Fruit fly (Drosophila melanogaster) whole organism, embryonic: Measurements from ENCODE around the gene CG13376.
A peak's percentile ranks its signal among the peaks of the same experiment; 100 is the strongest.

Source experiments
- Antp ChIP-seq: fragments of 200-800 bp; sonication (Bioruptor generic); optimal IDR thresholded peaks from 3 replicates; lab custom pipeline; 2016; ENCODE audit warnings: missing biosample characterization, missing genetic modification characterization
- Atf3 ChIP-seq: fragments of 200-800 bp; sonication (Bioruptor generic); optimal IDR thresholded peaks from 3 replicates; lab custom pipeline; 2016; ENCODE audit warnings: missing biosample characterization, missing genetic modification characterization
- CG11504 ChIP-seq: fragments of 200-800 bp; sonication (Bioruptor generic); optimal IDR thresholded peaks from 3 replicates; lab custom pipeline; 2019; ENCODE audit warnings: missing biosample characterization, mild to moderate bottlenecking, missing genetic modification characterization, moderate library complexity
- CG11696 ChIP-seq: fragments of 200-800 bp; sonication (Bioruptor generic); IDR thresholded peaks from 2 replicates; pipeline ENCODE4 v1.3.6; 2022; ENCODE audit warnings: missing biosample characterization, missing genetic modification characterization
- CG12219 ChIP-seq: fragments of 200-800 bp; sonication (Bioruptor generic); optimal IDR thresholded peaks from 3 replicates; lab custom pipeline; 2018; ENCODE audit warnings: missing biosample characterization, mild to moderate bottlenecking, missing genetic modification characterization
- CG12299 ChIP-seq: fragments of 200-800 bp; sonication (Bioruptor generic); optimal IDR thresholded peaks from 2 replicates; lab custom pipeline; 2018; ENCODE audit warnings: missing biosample characterization, mild to moderate bottlenecking, missing genetic modification characterization
- CG12391 ChIP-seq: fragments of 200-800 bp; sonication (Bioruptor generic); optimal IDR thresholded peaks from 3 replicates; lab custom pipeline; 2018; ENCODE audit warnings: missing biosample characterization, mild to moderate bottlenecking, missing genetic modification characterization, moderate library complexity
- CG12769 ChIP-seq: fragments of 200-800 bp; sonication (Bioruptor generic); optimal IDR thresholded peaks from 2 replicates; lab custom pipeline; 2019; ENCODE audit warnings: missing biosample characterization, mild to moderate bottlenecking, missing genetic modification characterization, moderate library complexity
- CG13123 ChIP-seq: fragments of 200-800 bp; sonication (Bioruptor generic); optimal IDR thresholded peaks from 2 replicates; lab custom pipeline; 2016; ENCODE audit warnings: missing biosample characterization, missing genetic modification characterization
- CG13624 ChIP-seq: fragments of 200-800 bp; sonication (Bioruptor generic); optimal IDR thresholded peaks from 2 replicates; lab custom pipeline; 2016; ENCODE audit warnings: missing biosample characterization, missing genetic modification characterization
- CG14710 ChIP-seq: fragments of 200-800 bp; sonication (Bioruptor generic); optimal IDR thresholded peaks from 3 replicates; lab custom pipeline; 2019; ENCODE audit warnings: missing biosample characterization, mild to moderate bottlenecking, missing genetic modification characterization, moderate library complexity
- CG14860 ChIP-seq: fragments of 200-800 bp; sonication (Bioruptor generic); IDR thresholded peaks from 3 replicates; pipeline ENCODE4 v1.3.6; 2022; ENCODE audit warnings: missing biosample characterization, missing genetic modification characterization; ENCODE audit not compliant: partially characterized antibody
- CG17912 ChIP-seq: fragments of 200-800 bp; sonication (Bioruptor generic); optimal IDR thresholded peaks from 2 replicates; lab custom pipeline; 2018; ENCODE audit warnings: missing biosample characterization, mild to moderate bottlenecking, missing genetic modification characterization
- CG2116 ChIP-seq: fragments of 200-800 bp; sonication (Bioruptor generic); optimal IDR thresholded peaks from 3 replicates; lab custom pipeline; 2018; ENCODE audit warnings: missing biosample characterization, mild to moderate bottlenecking, missing genetic modification characterization
- CG2712 ChIP-seq: fragments of 200-800 bp; optimal IDR thresholded peaks from 3 replicates; lab custom pipeline; 2019; ENCODE audit warnings: missing biosample characterization, mild to moderate bottlenecking, missing genetic modification characterization, moderate library complexity
- CG30020 ChIP-seq: fragments of 200-800 bp; optimal IDR thresholded peaks from 2 replicates; lab custom pipeline; 2019; ENCODE audit warnings: missing biosample characterization, mild to moderate bottlenecking, missing genetic modification characterization, moderate library complexity
- CG3281 ChIP-seq: fragments of 200-800 bp; sonication (Bioruptor generic); optimal IDR thresholded peaks from 3 replicates; lab custom pipeline; 2017; ENCODE audit warnings: missing biosample characterization, mild to moderate bottlenecking, missing genetic modification characterization
- CG34224 ChIP-seq: fragments of 200-800 bp; sonication (Bioruptor generic); IDR thresholded peaks from 3 replicates; pipeline ENCODE4 v1.3.6; 2022; ENCODE audit warnings: missing biosample characterization, missing genetic modification characterization; ENCODE audit not compliant: partially characterized antibody
- CG4360 ChIP-seq: fragments of 200-800 bp; sonication (Bioruptor generic); IDR thresholded peaks from 2 replicates; pipeline ENCODE4 v1.3.6; 2022; ENCODE audit warnings: missing biosample characterization, missing genetic modification characterization
- CG6854 ChIP-seq: fragments of 200-800 bp; sonication (Bioruptor generic); optimal IDR thresholded peaks from 3 replicates; lab custom pipeline; 2017; ENCODE audit warnings: missing biosample characterization, mild to moderate bottlenecking, missing genetic modification characterization
- CG8281 ChIP-seq: fragments of 200-800 bp; sonication (Bioruptor generic); optimal IDR thresholded peaks from 2 replicates; lab custom pipeline; 2018; ENCODE audit warnings: missing biosample characterization, mild to moderate bottlenecking, missing genetic modification characterization, moderate library complexity
- CG8359 ChIP-seq: fragments of 200-800 bp; sonication (Bioruptor generic); optimal IDR thresholded peaks from 2 replicates; lab custom pipeline; 2017; ENCODE audit warnings: missing biosample characterization, mild to moderate bottlenecking, missing genetic modification characterization, borderline replicate concordance
- CG9797 ChIP-seq: fragments of 200-800 bp; sonication (Bioruptor generic); optimal IDR thresholded peaks from 3 replicates; lab custom pipeline; 2018; ENCODE audit warnings: missing biosample characterization, mild to moderate bottlenecking, missing genetic modification characterization
- CrebB ChIP-seq: fragments of 200-800 bp; sonication (Bioruptor generic); optimal IDR thresholded peaks from 3 replicates; lab custom pipeline; 2018; ENCODE audit warnings: missing biosample characterization, mild to moderate bottlenecking, missing genetic modification characterization
- D19A ChIP-seq: fragments of 200-800 bp; optimal IDR thresholded peaks from 3 replicates; lab custom pipeline; 2019; ENCODE audit warnings: missing biosample characterization, mild to moderate bottlenecking, missing genetic modification characterization, moderate library complexity
- Ets97D ChIP-seq: fragments of 200-800 bp; sonication (Bioruptor generic); optimal IDR thresholded peaks from 3 replicates; lab custom pipeline; 2016; ENCODE audit warnings: missing biosample characterization, missing genetic modification characterization
- GATAe ChIP-seq: fragments of 200-800 bp; sonication (Bioruptor generic); conservative IDR thresholded peaks from 2 replicates; pipeline ENCODE4 v1.3.6; 2022; ENCODE audit warnings: missing biosample characterization, missing genetic modification characterization
- MESR4 ChIP-seq: fragments of 200-800 bp; sonication (Bioruptor generic); optimal IDR thresholded peaks from 2 replicates; lab custom pipeline; 2018; ENCODE audit warnings: missing biosample characterization, mild to moderate bottlenecking, missing genetic modification characterization, moderate library complexity
- NC2β ChIP-seq: fragments of 200-800 bp; sonication (Bioruptor generic); optimal IDR thresholded peaks from 2 replicates; lab custom pipeline; 2016; ENCODE audit warnings: missing biosample characterization, missing genetic modification characterization
- Neu2 ChIP-seq: fragments of 200-800 bp; sonication (Bioruptor generic); optimal IDR thresholded peaks from 3 replicates; lab custom pipeline; 2016; ENCODE audit warnings: missing biosample characterization, missing genetic modification characterization, borderline replicate concordance
- Oli ChIP-seq: fragments of 200-800 bp; sonication (Bioruptor generic); optimal IDR thresholded peaks from 2 replicates; lab custom pipeline; 2018; ENCODE audit warnings: missing biosample characterization, mild to moderate bottlenecking, missing genetic modification characterization, moderate library complexity
- Optix ChIP-seq: fragments of 200-800 bp; sonication (Bioruptor generic); IDR thresholded peaks from 3 replicates; pipeline ENCODE4 v1.3.6; 2022; ENCODE audit warnings: missing biosample characterization, missing genetic modification characterization
- bbx ChIP-seq: fragments of 200-800 bp; sonication (Bioruptor generic); IDR thresholded peaks from 2 replicates; pipeline ENCODE4 v1.3.6; 2022; ENCODE audit warnings: missing biosample characterization, missing genetic modification characterization; ENCODE audit not compliant: partially characterized antibody
- caup ChIP-seq: fragments of 200-800 bp; sonication (Bioruptor generic); optimal IDR thresholded peaks from 3 replicates; lab custom pipeline; 2017; ENCODE audit warnings: missing biosample characterization, mild to moderate bottlenecking, missing genetic modification characterization, moderate library complexity; ENCODE audit not compliant: severe bottlenecking
- ewg ChIP-seq: fragments of 200-800 bp; sonication (Bioruptor generic); optimal IDR thresholded peaks from 3 replicates; lab custom pipeline; 2017; ENCODE audit warnings: mild to moderate bottlenecking, missing biosample characterization, missing genetic modification reagents, missing genetic modification characterization
- exex ChIP-seq: fragments of 200-800 bp; sonication (Bioruptor generic); optimal IDR thresholded peaks from 4 replicates; lab custom pipeline; 2018; ENCODE audit warnings: missing biosample characterization, mild to moderate bottlenecking, missing genetic modification characterization, moderate library complexity
- gro ChIP-seq: fragments of 200-800 bp; sonication (Bioruptor generic); optimal IDR thresholded peaks from 2 replicates; lab custom pipeline; 2016; ENCODE audit warnings: missing biosample characterization, missing genetic modification characterization
- nmo ChIP-seq: fragments of 200-800 bp; sonication (Bioruptor generic); optimal IDR thresholded peaks from 2 replicates; lab custom pipeline; 2018; ENCODE audit warnings: missing biosample characterization, mild to moderate bottlenecking, missing genetic modification characterization, moderate library complexity
- onecut ChIP-seq: fragments of 200-800 bp; sonication (Bioruptor generic); IDR thresholded peaks from 2 replicates; pipeline ENCODE4 v1.3.6; 2022; ENCODE audit warnings: missing biosample characterization, missing genetic modification characterization
- p53 ChIP-seq: fragments of 200-800 bp; sonication (Bioruptor generic); optimal IDR thresholded peaks from 2 replicates; lab custom pipeline; 2016; ENCODE audit warnings: missing biosample characterization, missing genetic modification characterization
- pho ChIP-seq: fragments of 200-800 bp; sonication (Bioruptor generic); optimal IDR thresholded peaks from 2 replicates; lab custom pipeline; 2016; ENCODE audit warnings: missing biosample characterization, missing genetic modification characterization
- ranshi ChIP-seq: fragments of 200-800 bp; sonication (Bioruptor generic); IDR thresholded peaks from 2 replicates; pipeline ENCODE4 v1.3.6; 2022; ENCODE audit warnings: missing biosample characterization, missing genetic modification characterization
- row ChIP-seq: fragments of 200-800 bp; sonication (Bioruptor generic); IDR thresholded peaks from 3 replicates; pipeline ENCODE4 v1.3.6; 2022; ENCODE audit warnings: missing biosample characterization, missing genetic modification characterization
- schlank ChIP-seq: fragments of 200-800 bp; sonication (Bioruptor generic); optimal IDR thresholded peaks from 2 replicates; lab custom pipeline; 2018; ENCODE audit warnings: missing biosample characterization, mild to moderate bottlenecking, missing genetic modification characterization
- sug ChIP-seq: fragments of 200-800 bp; optimal IDR thresholded peaks from 2 replicates; lab custom pipeline; 2019; ENCODE audit warnings: missing biosample characterization, mild to moderate bottlenecking, missing genetic modification characterization, moderate library complexity
- tin ChIP-seq: fragments of 200-800 bp; sonication (Bioruptor generic); optimal IDR thresholded peaks from 3 replicates; lab custom pipeline; 2016; ENCODE audit warnings: missing biosample characterization, missing genetic modification characterization
- twi ChIP-seq: fragments of 200-800 bp; optimal IDR thresholded peaks from 2 replicates; lab custom pipeline; 2019; ENCODE audit warnings: missing biosample characterization, mild to moderate bottlenecking, missing genetic modification characterization, moderate library complexity
- zen ChIP-seq: fragments of 200-800 bp; sonication (Bioruptor generic); optimal IDR thresholded peaks from 3 replicates; lab custom pipeline; 2018; ENCODE audit warnings: missing biosample characterization, mild to moderate bottlenecking, missing genetic modification characterization, moderate library complexity
- zf30C ChIP-seq: fragments of 200-800 bp; sonication (Bioruptor generic); optimal IDR thresholded peaks from 3 replicates; lab custom pipeline; 2018; ENCODE audit warnings: missing biosample characterization, mild to moderate bottlenecking, missing genetic modification characterization

CG13376 gene

DNA sequence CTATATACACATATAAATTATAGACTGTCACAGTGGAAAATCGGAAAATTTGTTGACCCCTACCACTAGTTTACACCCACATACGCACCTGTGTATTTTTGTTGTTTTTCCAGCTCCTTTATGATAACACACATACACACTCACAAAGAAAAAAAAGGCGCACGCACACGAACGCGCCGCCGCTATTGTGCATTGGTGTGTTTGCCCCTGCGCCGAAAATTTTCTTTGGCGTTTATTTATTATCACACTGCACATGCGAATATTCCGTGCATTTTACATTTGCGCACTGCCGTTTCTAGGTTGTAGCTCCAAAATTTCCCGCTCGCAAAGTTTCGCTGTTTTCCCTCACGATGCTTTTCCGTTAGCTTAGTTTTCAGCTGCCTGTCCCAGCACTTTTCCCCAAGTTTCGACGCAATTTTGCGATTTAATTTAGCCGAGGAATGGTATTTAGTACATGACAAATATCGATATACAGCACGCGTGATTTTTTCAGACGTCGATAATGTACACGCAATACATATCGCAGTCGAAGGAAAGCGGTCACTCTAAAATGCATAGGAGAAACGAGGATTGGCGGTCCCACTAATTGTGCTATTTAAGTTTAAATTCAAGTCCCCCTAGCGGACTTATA lies 12.4 kb upstream of the CG13376 start, which contains the start of the genes CG3777 and ewg (continued):
- peak; percentile 58 for TF ChIP-seq MESR4 (GFP tag; lab: Kevin White, UChicago)
- TF ChIP-seq gro: peak; percentile 22
- peak; percentile 93 for TF ChIP-seq CG14860
- TF ChIP-seq Ets97D (GFP tag; lab: Kevin White, UChicago): peak; percentile 79
- peak; percentile 97 for TF ChIP-seq ewg (GFP tag; lab: Kevin White, UChicago)
- peak; percentile 13 for TF ChIP-seq D19A (tag; lab: Kevin White, UChicago)
- peak; percentile 50 for TF ChIP-seq CG13624
- TF ChIP-seq CG8281 (tag; lab: Kevin White, UChicago): no peak
- no peak for TF ChIP-seq CrebB (tag; lab: Kevin White, UChicago)
- peak; percentile 52; the same call in 2 of the 3 replicates for TF ChIP-seq row (GFP tag; lab: Robert Waterston, UW)
- peak; percentile 42 for TF ChIP-seq CG12769 (tag; lab: Kevin White, UChicago)
- no peak for TF ChIP-seq CG12219 (GFP tag; lab: Kevin White, UChicago)
- TF ChIP-seq CG11504 (tag; lab: Kevin White, UChicago): peak; percentile 27
- no peak for TF ChIP-seq Atf3
- no peak for TF ChIP-seq CG6854 (GFP tag; lab: Kevin White, UChicago)
- no peak for TF ChIP-seq GATAe (GFP tag; lab: Robert Waterston, UW)
- peak; percentile 93 for TF ChIP-seq CG9797 (GFP tag; lab: Kevin White, UChicago)
- peak; percentile 99 for TF ChIP-seq bbx (GFP tag; lab: Robert Waterston, UW)
- TF ChIP-seq CG2116 (GFP tag; lab: Kevin White, UChicago): peak; percentile 84
- peak; percentile 30 for TF ChIP-seq CG2712 (tag; lab: Kevin White, UChicago)
- no peak for TF ChIP-seq zf30C (GFP tag; lab: Kevin White, UChicago)
- TF ChIP-seq caup (GFP tag; lab: Kevin White, UChicago): peak; percentile 3
- TF ChIP-seq exex (tag; lab: Kevin White, UChicago): peak; percentile 6
- TF ChIP-seq CG30020 (tag; lab: Kevin White, UChicago): peak; percentile 49
- peak; percentile 23 for TF ChIP-seq CG12299 (tag; lab: Kevin White, UChicago)
- TF ChIP-seq p53 (GFP tag; lab: Kevin White, UChicago): peak; percentile 26
- peak; percentile 41 for TF ChIP-seq nmo
- TF ChIP-seq sug (tag; lab: Kevin White, UChicago): peak; percentile 21
- no peak for TF ChIP-seq CG13123
- no peak for TF ChIP-seq Neu2 (GFP tag; lab: Kevin White, UChicago)
- no peak for TF ChIP-seq Optix
- peak; percentile 19 for TF ChIP-seq pho (GFP tag; lab: Kevin White, UChicago)
- peak; percentile 32 for TF ChIP-seq CG12391 (tag; lab: Kevin White, UChicago)
- TF ChIP-seq CG14710 (tag; lab: Kevin White, UChicago): peak; percentile 69
- no peak for TF ChIP-seq schlank
- peak; percentile 39; the same call in 1 of the 2 replicates for TF ChIP-seq CG4360 (GFP tag; lab: Robert Waterston, UW)

dm6 chrX:278370-279096 lies 11.7 kb upstream of the CG13376 start:
- TF ChIP-seq twi (no peak), CG17912 (no peak), CG3281 (no peak), NC2β (GFP tag; lab: Kevin White, UChicago) (no peak), tin (GFP tag; lab: Kevin White, UChicago) (no peak), Oli (tag; lab: Kevin White, UChicago) (no peak), zen (tag; lab: Kevin White, UChicago) (no peak), ranshi (GFP tag; lab: Robert Waterston, UW) (no peak), onecut (no peak), CG34224 (no peak), CG12769 (tag; lab: Kevin White, UChicago) (no peak), Antp (GFP tag; lab: Kevin White, UChicago) (no peak), CG8359 (GFP tag; lab: Kevin White, UChicago) (no peak), CG11696 (GFP tag; lab: Robert Waterston, UW) (no peak)
